Worm (Caenorhabditis elegans): ENCODE measurements around the gene C09B8.3.

DNA sequence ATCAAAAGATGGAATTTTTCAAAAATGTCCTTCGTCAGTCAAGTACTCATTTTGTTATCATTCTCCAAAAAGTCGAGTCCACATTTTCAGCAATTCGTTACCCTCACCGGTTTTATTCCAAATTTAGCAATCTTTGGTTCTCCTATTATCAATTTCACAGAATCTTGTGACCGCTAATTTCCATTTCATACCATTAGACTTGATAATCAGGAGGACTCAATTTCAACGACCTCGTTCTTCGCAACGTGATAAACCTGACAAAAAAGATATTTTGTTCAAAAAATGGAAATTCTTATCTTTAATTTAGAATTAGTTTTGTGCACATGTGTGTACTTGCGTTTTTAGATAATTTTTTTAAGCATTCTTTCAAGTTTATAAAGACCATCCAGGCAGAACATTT, 47.9 kb downstream of the C09B8.3 start:
- TF ChIP-seq ets-7 (tag; optimal IDR thresholded peaks at IDR 0.05) (no peak), hmg-4 (GFP tag; optimal IDR thresholded peaks at IDR 0.05) (no peak), flt-1 (GFP tag; IDR thresholded peaks at IDR 0.05) (no peak), F13C5.2 (tag; optimal IDR thresholded peaks at IDR 0.05) (no peak), ama-1 (optimal IDR thresholded peaks at IDR 0.05) (no peak), ceh-13 (GFP tag; optimal IDR thresholded peaks at IDR 0.05) (no peak), hmbx-1 (tag; optimal IDR thresholded peaks at IDR 0.05) (no peak), ceh-36 (tag; optimal IDR thresholded peaks at IDR 0.05) (no peak)
